Fruit fly (Drosophila melanogaster) whole organism, prepupa: Measurements from ENCODE around the gene fred.

Experiments used
- CG10669 ChIP-seq: fragments of 200-800 bp; sonication (Bioruptor generic); optimal IDR thresholded peaks from 3 replicates; lab custom pipeline; 2018; ENCODE audit warnings: missing biosample characterization, mild to moderate bottlenecking, missing genetic modification characterization, moderate library complexity
- CG32006 ChIP-seq: fragments of 200-800 bp; sonication (Bioruptor generic); optimal IDR thresholded peaks from 3 replicates; lab custom pipeline; 2017; ENCODE audit warnings: missing biosample characterization, mild to moderate bottlenecking, missing genetic modification characterization
- CG4318 ChIP-seq: fragments of 200-800 bp; sonication (Bioruptor generic); optimal IDR thresholded peaks from 3 replicates; lab custom pipeline; 2017; ENCODE audit warnings: missing biosample characterization, mild to moderate bottlenecking, missing genetic modification characterization
- Eip78C ChIP-seq: fragments of 200-800 bp; sonication (Bioruptor generic); peaks from one replicate; lab custom pipeline; 2016; ENCODE audit warnings: missing biosample characterization, missing genetic modification characterization
- Ets21C ChIP-seq: fragments of 200-800 bp; sonication (Bioruptor generic); optimal IDR thresholded peaks from 3 replicates; lab custom pipeline; 2016; ENCODE audit warnings: missing biosample characterization, missing genetic modification characterization
- Gug ChIP-seq: fragments of 200-800 bp; sonication (Bioruptor generic); IDR thresholded peaks from 2 replicates; pipeline ENCODE4 v1.3.6; 2022; ENCODE audit warnings: missing biosample characterization, missing genetic modification characterization
- OdsH ChIP-seq: fragments of 200-800 bp; sonication (Bioruptor generic); optimal IDR thresholded peaks from 3 replicates; lab custom pipeline; 2016; ENCODE audit warnings: missing biosample characterization, missing genetic modification characterization
- Sox15 ChIP-seq: fragments of 200-800 bp; sonication (Bioruptor generic); optimal IDR thresholded peaks from 3 replicates; lab custom pipeline; 2016; ENCODE audit warnings: missing biosample characterization, missing genetic modification characterization
- achi ChIP-seq: fragments of 200-800 bp; sonication (Bioruptor generic); optimal IDR thresholded peaks from 3 replicates; lab custom pipeline; 2016; ENCODE audit warnings: missing biosample characterization, missing genetic modification characterization
- acj6 ChIP-seq: fragments of 200-800 bp; sonication (Bioruptor generic); optimal IDR thresholded peaks from 3 replicates; lab custom pipeline; 2016; ENCODE audit warnings: missing biosample characterization, missing genetic modification characterization
- dsx ChIP-seq: fragments of 200-800 bp; optimal IDR thresholded peaks from 3 replicates; lab custom pipeline; 2019; ENCODE audit warnings: missing biosample characterization, mild to moderate bottlenecking, missing genetic modification characterization, moderate library complexity; ENCODE audit not compliant: poor library complexity, severe bottlenecking
- lz ChIP-seq: fragments of 200-800 bp; sonication (Bioruptor generic); optimal IDR thresholded peaks from 3 replicates; lab custom pipeline; 2016; ENCODE audit warnings: missing biosample characterization, missing genetic modification characterization
- salr ChIP-seq, 2 experiments: fragments of 200-800 bp; sonication (Bioruptor generic); optimal IDR thresholded peaks; 3 replicates each; lab custom pipeline; 2016 to 2018; ENCODE audit warnings: missing biosample characterization in 2 of 2, missing genetic modification characterization in 2 of 2, mild to moderate bottlenecking in 1 of 2

- TF ChIP-seq dsx (peak; percentile 30), Sox15 (GFP tag; lab: Kevin White, UChicago) (no peak), lz (GFP tag; lab: Kevin White, UChicago) (peak; percentile 46), CG32006 (GFP tag; lab: Kevin White, UChicago) (peak; percentile 28), Ets21C (GFP tag; lab: Kevin White, UChicago) (no peak), Eip78C (GFP tag; lab: Kevin White, UChicago) (peak; percentile 84), CG4318 (GFP tag; lab: Kevin White, UChicago) (no peak), salr (GFP tag; optimal IDR thresholded peaks at IDR 0.05; lab: Kevin White, UChicago) (peak in 1 of 2 experiments; percentile 1), OdsH (GFP tag; lab: Kevin White, UChicago) (peak; percentile 18), Gug (peak; percentile 52), CG10669 (peak; percentile 49), acj6 (GFP tag; lab: Kevin White, UChicago) (peak; percentile 34), achi (GFP tag; lab: Kevin White, UChicago) (peak; percentile 50)
Observed at dm6 chr2L:4028026-4028425, 36.5 kb upstream of the fred start.
